Fruit fly (Drosophila melanogaster): ENCODE results near the gene aop.

- no peak for TF ChIP-seq dsf (GFP tag; optimal IDR thresholded peaks at IDR 0.05; ENCODE audit: borderline replicate concordance)
- TF ChIP-seq usp (GFP tag; optimal IDR thresholded peaks at IDR 0.05): no peak
- no peak for TF ChIP-seq dl (GFP tag; optimal IDR thresholded peaks at IDR 0.05; ENCODE audit: insufficient read depth in 1 of 2, partially characterized antibody in 2 of 2)
- TF ChIP-seq h (GFP tag; optimal IDR thresholded peaks at IDR 0.05): no peak
- TF ChIP-seq psq (GFP tag; optimal IDR thresholded peaks at IDR 0.05): no peak
- no peak for TF ChIP-seq Vsx2 (GFP tag; optimal IDR thresholded peaks at IDR 0.05; ENCODE audit: partially characterized antibody)
- TF ChIP-seq Myc (optimal IDR thresholded peaks at IDR 0.05): no peak
- no peak for TF ChIP-seq CG32264 (GFP tag; optimal IDR thresholded peaks at IDR 0.05)
Measured at dm6 chr2L:2191404-2191803, 12.8 kb upstream of the aop start.
